Fruit fly (Drosophila melanogaster) whole organism, embryonic: Measurements from ENCODE around the gene TwdlC.
A peak's percentile ranks its signal among the peaks of the same experiment; 100 is the strongest.

Experiments used
- Adf1 ChIP-seq: fragments of 200-800 bp; sonication (Bioruptor generic); IDR thresholded peaks from 2 replicates; pipeline ENCODE4 v1.3.6; 2022; ENCODE audit warnings: missing biosample characterization, missing genetic modification characterization
- Atf3 ChIP-seq: fragments of 200-800 bp; sonication (Bioruptor generic); optimal IDR thresholded peaks from 3 replicates; lab custom pipeline; 2016; ENCODE audit warnings: missing biosample characterization, missing genetic modification characterization
- CG10366 ChIP-seq: fragments of 200-800 bp; sonication (Bioruptor generic); IDR thresholded peaks from 2 replicates; pipeline ENCODE4 v1.3.6; 2022; ENCODE audit warnings: missing biosample characterization, missing genetic modification characterization
- CG10959 ChIP-seq: fragments of 200-800 bp; sonication (Bioruptor generic); IDR thresholded peaks from 2 replicates; pipeline ENCODE4 v1.3.6; 2022; ENCODE audit warnings: missing biosample characterization, missing genetic modification characterization
- CG11085 ChIP-seq: fragments of 200-800 bp; sonication (Bioruptor generic); IDR thresholded peaks from 2 replicates; pipeline ENCODE4 v1.3.6; 2022; ENCODE audit warnings: missing biosample characterization, missing genetic modification characterization
- CG11398 ChIP-seq: fragments of 200-800 bp; sonication (Bioruptor generic); optimal IDR thresholded peaks from 2 replicates; lab custom pipeline; 2016; ENCODE audit warnings: missing biosample characterization, missing genetic modification characterization
- CG11456 ChIP-seq: fragments of 200-800 bp; sonication (Bioruptor generic); IDR thresholded peaks from 3 replicates; pipeline ENCODE4 v1.3.6; 2022; ENCODE audit warnings: missing biosample characterization, missing genetic modification characterization
- CG11695 ChIP-seq: fragments of 200-800 bp; sonication (Bioruptor generic); IDR thresholded peaks from 3 replicates; pipeline ENCODE4 v1.3.6; 2022; ENCODE audit warnings: missing biosample characterization, missing genetic modification characterization
- CG12104 ChIP-seq: fragments of 200-800 bp; sonication (Bioruptor generic); optimal IDR thresholded peaks from 3 replicates; lab custom pipeline; 2016; ENCODE audit warnings: missing biosample characterization, missing genetic modification characterization
- CG13296 ChIP-seq: fragments of 200-800 bp; sonication (Bioruptor generic); optimal IDR thresholded peaks from 3 replicates; lab custom pipeline; 2018; ENCODE audit warnings: missing biosample characterization, mild to moderate bottlenecking, missing genetic modification characterization
- CG15073 ChIP-seq: fragments of 200-800 bp; sonication (Bioruptor generic); optimal IDR thresholded peaks from 2 replicates; lab custom pipeline; 2016; ENCODE audit warnings: missing biosample characterization, missing genetic modification characterization
- CG15514 ChIP-seq: fragments of 200-800 bp; sonication (Bioruptor generic); optimal IDR thresholded peaks from 3 replicates; lab custom pipeline; 2017; ENCODE audit warnings: missing biosample characterization, missing genetic modification characterization, mild to moderate bottlenecking, moderate library complexity, missing genetic modification reagents
- CG17802 ChIP-seq: fragments of 200-800 bp; sonication (Bioruptor generic); optimal IDR thresholded peaks from 2 replicates; lab custom pipeline; 2018; ENCODE audit warnings: missing biosample characterization, mild to moderate bottlenecking, missing genetic modification characterization, moderate library complexity
- CG1832 ChIP-seq: fragments of 200-800 bp; sonication (Bioruptor generic); optimal IDR thresholded peaks from 2 replicates; lab custom pipeline; 2017; ENCODE audit warnings: missing biosample characterization, mild to moderate bottlenecking, missing genetic modification characterization, inconsistent platforms
- CG2199 ChIP-seq: fragments of 200-800 bp; sonication (Bioruptor generic); IDR thresholded peaks from 3 replicates; pipeline ENCODE4 v1.3.6; 2022; ENCODE audit warnings: missing biosample characterization, missing genetic modification characterization
- CG2889 ChIP-seq: fragments of 200-800 bp; sonication (Bioruptor generic); IDR thresholded peaks from 3 replicates; pipeline ENCODE4 v1.3.6; 2022; ENCODE audit warnings: missing biosample characterization, missing genetic modification characterization
- CG4360 ChIP-seq: fragments of 200-800 bp; sonication (Bioruptor generic); IDR thresholded peaks from 2 replicates; pipeline ENCODE4 v1.3.6; 2022; ENCODE audit warnings: missing biosample characterization, missing genetic modification characterization
- CG4617 ChIP-seq: fragments of 200-800 bp; sonication (Bioruptor generic); optimal IDR thresholded peaks from 3 replicates; lab custom pipeline; 2016; ENCODE audit warnings: missing biosample characterization, missing genetic modification characterization, borderline replicate concordance
- CG6765 ChIP-seq: fragments of 200-800 bp; sonication (Bioruptor generic); optimal IDR thresholded peaks from 3 replicates; lab custom pipeline; 2017; ENCODE audit warnings: missing biosample characterization, mild to moderate bottlenecking, missing genetic modification characterization
- CG6813 ChIP-seq: fragments of 200-800 bp; sonication (Bioruptor generic); optimal IDR thresholded peaks from 2 replicates; lab custom pipeline; 2017; ENCODE audit warnings: missing biosample characterization, missing genetic modification characterization, mild to moderate bottlenecking, moderate library complexity, missing genetic modification reagents
- CG9215 ChIP-seq: fragments of 200-800 bp; sonication (Bioruptor generic); IDR thresholded peaks from 2 replicates; pipeline ENCODE4 v1.3.6; 2022; ENCODE audit warnings: missing biosample characterization, missing genetic modification characterization
- CG9817 ChIP-seq: fragments of 200-800 bp; sonication (Bioruptor generic); optimal IDR thresholded peaks from 2 replicates; lab custom pipeline; 2018; ENCODE audit warnings: missing biosample characterization, mild to moderate bottlenecking, missing genetic modification characterization, moderate library complexity
- CoRest ChIP-seq: fragments of 200-800 bp; sonication (Bioruptor generic); optimal IDR thresholded peaks from 3 replicates; lab custom pipeline; 2018; ENCODE audit warnings: missing biosample characterization, mild to moderate bottlenecking, missing genetic modification characterization, moderate library complexity
- Dp ChIP-seq: fragments of 200-800 bp; sonication (Bioruptor generic); optimal IDR thresholded peaks from 2 replicates; lab custom pipeline; 2018; ENCODE audit warnings: missing biosample characterization, mild to moderate bottlenecking, missing genetic modification characterization, moderate library complexity
- ERR ChIP-seq: fragments of 200-800 bp; sonication (Bioruptor generic); optimal IDR thresholded peaks from 2 replicates; lab custom pipeline; 2016; ENCODE audit warnings: missing biosample characterization, missing genetic modification characterization
- Fer3 ChIP-seq: fragments of 200-800 bp; sonication (Bioruptor generic); optimal IDR thresholded peaks from 2 replicates; lab custom pipeline; 2018; ENCODE audit warnings: missing biosample characterization, mild to moderate bottlenecking, missing genetic modification characterization, moderate library complexity
- HLHmδ ChIP-seq: fragments of 200-800 bp; sonication (Bioruptor generic); optimal IDR thresholded peaks from 2 replicates; lab custom pipeline; 2018; ENCODE audit warnings: missing biosample characterization, mild to moderate bottlenecking, missing genetic modification characterization, moderate library complexity
- Hr39 ChIP-seq: fragments of >200 bp; optimal IDR thresholded peaks from 2 replicates; lab custom pipeline; 2017
- Lim3 ChIP-seq: fragments of 200-800 bp; sonication (Bioruptor generic); IDR thresholded peaks from 2 replicates; pipeline ENCODE4 v1.3.6; 2022; ENCODE audit warnings: missing biosample characterization, missing genetic modification characterization
- MBD-R2 ChIP-seq: fragments of 200-800 bp; sonication (Bioruptor generic); IDR thresholded peaks from 2 replicates; pipeline ENCODE4 v1.3.6; 2022; ENCODE audit warnings: missing biosample characterization, missing genetic modification characterization
- Mad ChIP-seq: fragments of 200-800 bp; sonication (Bioruptor generic); optimal IDR thresholded peaks from 2 replicates; lab custom pipeline; 2016; ENCODE audit warnings: missing biosample characterization, missing genetic modification characterization
- Meics ChIP-seq: fragments of 200-800 bp; sonication (Bioruptor generic); optimal IDR thresholded peaks from 2 replicates; lab custom pipeline; 2017; ENCODE audit warnings: missing biosample characterization, mild to moderate bottlenecking, missing genetic modification characterization
- Mes4 ChIP-seq: fragments of 200-800 bp; sonication (Bioruptor generic); optimal IDR thresholded peaks from 2 replicates; lab custom pipeline; 2016; ENCODE audit warnings: missing biosample characterization, missing genetic modification characterization
- Nf-YA ChIP-seq: fragments of 200-800 bp; sonication (Bioruptor generic); IDR thresholded peaks from 2 replicates; pipeline ENCODE4 v1.3.6; 2022; ENCODE audit warnings: missing biosample characterization, missing genetic modification characterization
- Nf-YC ChIP-seq: fragments of 200-800 bp; optimal IDR thresholded peaks from 3 replicates; lab custom pipeline; 2019; ENCODE audit warnings: missing biosample characterization, mild to moderate bottlenecking, missing genetic modification characterization, moderate library complexity
- Oaz ChIP-seq: fragments of 200-800 bp; sonication (Bioruptor generic); IDR thresholded peaks from 2 replicates; pipeline ENCODE4 v1.3.6; 2022; ENCODE audit warnings: missing biosample characterization, missing genetic modification characterization
- Oli ChIP-seq: fragments of 200-800 bp; sonication (Bioruptor generic); optimal IDR thresholded peaks from 2 replicates; lab custom pipeline; 2018; ENCODE audit warnings: missing biosample characterization, mild to moderate bottlenecking, missing genetic modification characterization, moderate library complexity
- ac ChIP-seq: fragments of 200-800 bp; sonication (Bioruptor generic); optimal IDR thresholded peaks from 3 replicates; lab custom pipeline; 2017; ENCODE audit warnings: missing biosample characterization, mild to moderate bottlenecking, missing genetic modification characterization
- amos ChIP-seq: fragments of 200-800 bp; sonication (Bioruptor generic); IDR thresholded peaks from 2 replicates; pipeline ENCODE4 v1.3.6; 2022; ENCODE audit warnings: missing biosample characterization, missing genetic modification characterization; ENCODE audit not compliant: partially characterized antibody
- ase ChIP-seq: fragments of 200-800 bp; sonication (Bioruptor generic); IDR thresholded peaks from 3 replicates; pipeline ENCODE4 v1.3.6; 2022; ENCODE audit warnings: missing biosample characterization, missing genetic modification characterization
- bcd ChIP-seq: fragments of 200-800 bp; sonication (Bioruptor generic); optimal IDR thresholded peaks from 2 replicates; lab custom pipeline; 2017; ENCODE audit warnings: missing biosample characterization, mild to moderate bottlenecking, missing genetic modification characterization
- da ChIP-seq: fragments of 200-800 bp; sonication (Bioruptor generic); optimal IDR thresholded peaks from 2 replicates; lab custom pipeline; 2016; ENCODE audit warnings: missing biosample characterization, missing genetic modification characterization
- en ChIP-seq: fragments of 200-800 bp; sonication (Bioruptor generic); optimal IDR thresholded peaks from 2 replicates; lab custom pipeline; 2016; ENCODE audit warnings: missing biosample characterization, missing genetic modification characterization
- eve ChIP-seq, 2 experiments: fragments of >200 bp; optimal IDR thresholded peaks; 2 replicates each; lab custom pipeline; 2017; ENCODE audit warnings: missing biosample characterization in 2 of 2, missing genetic modification characterization in 2 of 2
- eyg ChIP-seq: fragments of 200-800 bp; sonication (Bioruptor generic); optimal IDR thresholded peaks from 3 replicates; lab custom pipeline; 2016; ENCODE audit warnings: missing biosample characterization, missing genetic modification characterization
- h ChIP-seq: fragments of >200 bp; optimal IDR thresholded peaks from 2 replicates; lab custom pipeline; 2017
- org-1 ChIP-seq: fragments of 200-800 bp; sonication (Bioruptor generic); optimal IDR thresholded peaks from 2 replicates; lab custom pipeline; 2017; ENCODE audit warnings: missing biosample characterization, missing genetic modification characterization
- schlank ChIP-seq: fragments of 200-800 bp; sonication (Bioruptor generic); optimal IDR thresholded peaks from 2 replicates; lab custom pipeline; 2018; ENCODE audit warnings: missing biosample characterization, mild to moderate bottlenecking, missing genetic modification characterization
- sima ChIP-seq: fragments of 200-800 bp; sonication (Bioruptor generic); optimal IDR thresholded peaks from 2 replicates; lab custom pipeline; 2016; ENCODE audit warnings: missing biosample characterization, missing genetic modification characterization
- tll ChIP-seq, 2 experiments: fragments of 200-800 bp in 1 of 2; fragments of >200 bp in 1 of 2; sonication (Bioruptor generic) in 1 of 2; optimal IDR thresholded peaks; 2 replicates each; lab custom pipeline; 2017 to 2019; ENCODE audit warnings: missing biosample characterization in 2 of 2, missing genetic modification characterization in 2 of 2, mild to moderate bottlenecking in 1 of 2, moderate library complexity in 1 of 2
- wor ChIP-seq: fragments of 200-800 bp; sonication (Bioruptor generic); IDR thresholded peaks from 2 replicates; pipeline ENCODE4 v1.3.6; 2022; ENCODE audit warnings: missing biosample characterization, missing genetic modification characterization

TwdlC gene

DNA sequence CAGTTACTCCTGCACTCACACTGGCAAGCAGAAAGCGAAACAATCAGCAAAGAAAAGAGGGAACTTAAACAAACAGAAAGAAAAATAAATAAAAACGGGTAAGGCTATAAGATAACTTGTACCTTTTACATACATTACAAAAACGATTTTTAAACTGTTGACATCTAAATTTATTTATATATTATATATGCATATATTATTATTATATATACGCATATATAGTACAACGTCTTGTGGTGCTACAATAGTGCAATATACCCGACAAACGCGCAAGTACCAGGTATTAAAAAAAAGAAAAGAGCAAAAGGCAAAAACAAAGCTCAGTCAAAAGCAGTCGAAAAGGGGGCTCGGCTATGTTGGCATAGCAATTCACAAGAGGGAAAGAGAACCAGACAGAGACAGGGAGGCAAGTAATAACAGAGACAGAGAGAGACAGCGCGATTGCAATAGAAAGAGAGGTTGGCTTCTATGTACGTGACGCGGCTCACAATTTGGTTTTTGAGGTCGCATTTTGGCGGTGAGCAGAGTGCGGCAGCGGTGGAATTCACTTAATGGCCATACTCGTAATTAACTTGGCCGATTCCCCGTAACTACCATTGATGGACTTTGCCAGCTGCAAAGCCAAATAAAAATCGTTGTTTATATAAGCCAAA, 40.5 kb upstream of the TwdlC start (continued):
- TF ChIP-seq CG11456 (GFP tag; lab: Robert Waterston, UW) (peak; percentile 69; the same call in 2 of the 3 replicates), CG11695 (GFP tag; lab: Robert Waterston, UW) (peak; percentile 80), CG12104 (GFP tag; lab: Kevin White, UChicago) (peak; percentile 56), Lim3 (peak; percentile 32; the same call in 1 of the 2 replicates), Adf1 (GFP tag; lab: Robert Waterston, UW) (0 out of 2 replicates have a peak, but pooled peaks have one; percentile 11), bcd (peak; percentile 82), CG11085 (peak; percentile 61; the same call in 1 of the 2 replicates), Mes4 (GFP tag; lab: Kevin White, UChicago) (no peak), CG13296 (GFP tag; lab: Kevin White, UChicago) (peak; percentile 46), Dp (GFP tag; lab: Kevin White, UChicago) (no peak), ERR (GFP tag; lab: Kevin White, UChicago) (no peak), amos (GFP tag; lab: Robert Waterston, UW) (no peak), CG17802 (tag; lab: Kevin White, UChicago) (peak; percentile 44), eve (GFP tag; optimal IDR thresholded peaks at IDR 0.05; lab: Kevin White, UChicago) (no peak), org-1 (GFP tag; lab: Kevin White, UChicago) (peak; percentile 6), CG9215 (GFP tag; lab: Robert Waterston, UW) (no peak), CG6765 (no peak), ac (GFP tag; lab: Kevin White, UChicago) (no peak), CG9817 (tag; lab: Kevin White, UChicago) (peak; percentile 23), wor (GFP tag; lab: Robert Waterston, UW) (peak; percentile 80), Oli (peak; percentile 74), CG11398 (GFP tag; lab: Kevin White, UChicago) (no peak), da (GFP tag; lab: Kevin White, UChicago) (no peak), Mad (GFP tag; lab: Kevin White, UChicago) (no peak), CG10366 (GFP tag; lab: Robert Waterston, UW) (peak; percentile 88), schlank (tag; lab: Kevin White, UChicago) (no peak), CG15514 (GFP tag; lab: Kevin White, UChicago) (peak; percentile 53), CG2889 (GFP tag; lab: Robert Waterston, UW) (no peak), CG2199 (GFP tag; lab: Robert Waterston, UW) (no peak; the same call in 2 of the 3 replicates), tll (GFP tag; optimal IDR thresholded peaks at IDR 0.05; lab: Kevin White, UChicago) (no peak), Hr39 (lab: Kevin White, UChicago) (no peak), Oaz (GFP tag; lab: Robert Waterston, UW) (peak; percentile 54; the same call in 1 of the 2 replicates), en (GFP tag; lab: Kevin White, UChicago) (no peak), CG4360 (GFP tag; lab: Robert Waterston, UW) (peak; percentile 67), sima (GFP tag; lab: Kevin White, UChicago) (no peak), CG4617 (GFP tag; lab: Kevin White, UChicago) (peak; percentile 19), Nf-YC (peak; percentile 62), Meics (peak; percentile 69), Fer3 (tag; lab: Kevin White, UChicago) (peak; percentile 75), CG15073 (no peak), Nf-YA (GFP tag; lab: Robert Waterston, UW) (peak; percentile 79), CG1832 (peak; percentile 81), CG6813 (peak; percentile 66), CG10959 (peak; percentile 26; the same call in 1 of the 2 replicates), eyg (GFP tag; lab: Kevin White, UChicago) (no peak), HLHmδ (GFP tag; lab: Kevin White, UChicago) (no peak), MBD-R2 (peak; percentile 20; the same call in 1 of the 2 replicates), ase (GFP tag; lab: Robert Waterston, UW) (peak; percentile 78), h (lab: Kevin White, UChicago) (no peak), Atf3 (no peak), CoRest (tag; lab: Kevin White, UChicago) (peak; percentile 74)
